Worm (Caenorhabditis elegans) whole organism, young adult: Measurements from ENCODE around the gene kel-1.

ENCODE experiments used
- K11D2.4 ChIP-seq: fragments of 200-800 bp; sonication (Bioruptor generic); IDR thresholded peaks from 2 replicates; pipeline ENCODE4 v1.3.6; 2022; ENCODE audit warnings: missing genetic modification reagents, missing genetic modification characterization, missing compliant biosample characterization
- atf-7 ChIP-seq: sonication (generic microtip); optimal IDR thresholded peaks from 2 replicates; lab custom pipeline; 2017; ENCODE audit warnings: mild to moderate bottlenecking, missing genetic modification characterization, missing compliant biosample characterization
- attf-5 ChIP-seq: fragments of 200-800 bp; sonication (Bioruptor generic); optimal IDR thresholded peaks from 2 replicates; lab custom pipeline; 2018; ENCODE audit warnings: mild to moderate bottlenecking, missing genetic modification characterization, missing compliant biosample characterization
- bed-1 ChIP-seq: fragments of 200-800 bp; sonication (Bioruptor generic); IDR thresholded peaks from 2 replicates; pipeline ENCODE4 v1.3.6; 2022; ENCODE audit warnings: missing genetic modification reagents, missing genetic modification characterization, missing compliant biosample characterization
- hmg-20 ChIP-seq: fragments of 200-800 bp; sonication (Bioruptor generic); IDR thresholded peaks from 2 replicates; pipeline ENCODE4 v1.3.6; 2022; ENCODE audit warnings: missing genetic modification reagents, missing genetic modification characterization, missing compliant biosample characterization
- lin-35 ChIP-seq, 3 experiments: fragments of 150-350 bp in 2 of 3; sonication (generic microtip) in 1 of 3; optimal IDR thresholded peaks; 2 replicates each; lab custom pipeline; 2014 to 2018; ENCODE audit warnings: missing biosample characterization in 3 of 3, missing genetic modification characterization in 3 of 3, missing genetic modification reagents in 3 of 3
- lin-40 ChIP-seq: sonication (generic microtip); optimal IDR thresholded peaks from 2 replicates; lab custom pipeline; 2016; ENCODE audit warnings: missing genetic modification characterization, mild to moderate bottlenecking, missing compliant biosample characterization, missing genotype, missing genetic modification reagents
- mes-4 ChIP-seq: sonication (generic microtip); optimal IDR thresholded peaks from 2 replicates; lab custom pipeline; 2016; ENCODE audit warnings: missing genotype, missing genetic modification characterization, missing compliant biosample characterization
- nfya-1 ChIP-seq: sonication (generic microtip); optimal IDR thresholded peaks from 2 replicates; lab custom pipeline; 2017; ENCODE audit warnings: antibody characterized with exemption, missing compliant biosample characterization, missing genetic modification characterization, borderline replicate concordance; ENCODE audit not compliant: insufficient read depth
- nhr-90 ChIP-seq: sonication (generic microtip); optimal IDR thresholded peaks from 2 replicates; lab custom pipeline; 2016; ENCODE audit warnings: missing genotype, mild to moderate bottlenecking, missing genetic modification characterization, missing compliant biosample characterization
- snpc-4 ChIP-seq, 5 experiments: fragments of 150-350 bp in 1 of 5; sonication (generic microtip) in 4 of 5; optimal IDR thresholded peaks; 2 replicates each; lab custom pipeline; 2014 to 2018; ENCODE audit warnings: missing genetic modification characterization in 5 of 5, missing biosample characterization in 3 of 5, antibody characterized with exemption in 2 of 5, mild to moderate bottlenecking in 2 of 5, missing compliant biosample characterization in 2 of 5, missing genotype in 2 of 5, moderate library complexity in 2 of 5, missing genetic modification reagents in 1 of 5
- tlf-1 ChIP-seq: fragments of 200-800 bp; sonication (Bioruptor generic); optimal IDR thresholded peaks from 2 replicates; lab custom pipeline; 2018; ENCODE audit warnings: mild to moderate bottlenecking, missing genetic modification characterization, missing compliant biosample characterization
- unc-62 ChIP-seq: fragments of 150-350 bp; optimal IDR thresholded peaks from 2 replicates; lab custom pipeline; 2014; ENCODE audit warnings: missing biosample characterization, missing genetic modification reagents, missing genetic modification characterization
- ztf-28 ChIP-seq: fragments of 200-800 bp; sonication (Bioruptor generic); IDR thresholded peaks from 2 replicates; pipeline ENCODE4 v1.3.6; 2022; ENCODE audit warnings: missing genetic modification reagents, missing genetic modification characterization, missing compliant biosample characterization

DNA sequence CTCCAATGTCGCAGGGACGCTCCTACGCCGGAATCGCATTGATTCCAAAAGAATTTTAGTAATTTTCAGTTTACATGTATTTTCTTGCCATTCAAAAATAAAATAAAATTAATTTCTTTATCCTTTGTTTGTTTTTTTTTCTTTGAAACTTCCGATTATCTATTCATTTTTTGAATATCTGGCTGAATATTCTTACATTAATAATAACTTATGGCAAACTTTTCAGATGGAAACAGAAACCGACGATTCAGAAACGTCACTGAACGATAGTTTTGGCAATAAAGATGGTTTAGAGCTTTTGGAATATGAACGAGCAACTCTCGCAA lies 7.2 kb downstream of the kel-1 start, which contains the start of gene xpf-1:
- TF ChIP-seq mes-4 (tag; lab: Kevin White, UChicago) (no peak), hmg-20 (GFP tag; lab: Robert Waterston, UW) (no peak), nfya-1 (tag; lab: Kevin White, UChicago) (no peak), bed-1 (GFP tag; lab: Robert Waterston, UW) (no peak), lin-40 (tag; lab: Kevin White, UChicago) (no peak), tlf-1 (GFP tag; lab: Kevin White, UChicago) (no peak), ztf-28 (GFP tag; lab: Robert Waterston, UW) (no peak), snpc-4 (GFP tag; optimal IDR thresholded peaks at IDR 0.05; lab: Kevin White, UChicago) (no peak), snpc-4 (tag; optimal IDR thresholded peaks at IDR 0.05; lab: Kevin White, UChicago) (no peak), lin-35 (GFP tag; optimal IDR thresholded peaks at IDR 0.05; lab: Kevin White, UChicago) (no peak), atf-7 (tag; lab: Kevin White, UChicago) (no peak), unc-62 (GFP tag; lab: Kevin White, UChicago) (no peak), attf-5 (GFP tag; lab: Kevin White, UChicago) (no peak), nhr-90 (tag; lab: Kevin White, UChicago) (no peak), K11D2.4 (GFP tag; lab: Robert Waterston, UW) (no peak)
